Worm (Caenorhabditis elegans) whole organism, mixed stage, embryonic: ENCODE results near the gene unc-9.
A peak's percentile ranks its signal among the peaks of the same experiment; 100 is the strongest.

ENCODE experiments used
- M03D4.4 ChIP-seq: sonication (generic microtip); optimal IDR thresholded peaks from 2 replicates; lab custom pipeline; 2017; ENCODE audit warnings: mild to moderate bottlenecking, missing genetic modification characterization, missing compliant biosample characterization
- bed-3 ChIP-seq: fragments of 200-800 bp; sonication (Bioruptor generic); optimal IDR thresholded peaks from 3 replicates; lab custom pipeline; 2018; ENCODE audit warnings: mild to moderate bottlenecking, missing genetic modification characterization, moderate library complexity, missing compliant biosample characterization
- ceh-43 ChIP-seq: fragments of 200-800 bp; sonication (Bioruptor generic); optimal IDR thresholded peaks from 2 replicates; lab custom pipeline; 2018; ENCODE audit warnings: mild to moderate bottlenecking, missing genetic modification characterization, moderate library complexity, missing compliant biosample characterization
- ceh-83 ChIP-seq: fragments of 200-800 bp; sonication (Bioruptor generic); optimal IDR thresholded peaks from 2 replicates; lab custom pipeline; 2018; ENCODE audit warnings: mild to moderate bottlenecking, missing genetic modification characterization, missing compliant biosample characterization
- cnd-1 ChIP-seq: fragments of 200-800 bp; sonication (Bioruptor generic); optimal IDR thresholded peaks from 2 replicates; lab custom pipeline; 2018; ENCODE audit warnings: mild to moderate bottlenecking, missing genetic modification characterization, missing compliant biosample characterization
- drap-1 ChIP-seq: fragments of 200-800 bp; sonication (Bioruptor generic); optimal IDR thresholded peaks from 3 replicates; lab custom pipeline; 2018; ENCODE audit warnings: mild to moderate bottlenecking, missing genetic modification characterization, missing compliant biosample characterization
- elt-3 ChIP-seq: fragments of 150-350 bp; optimal IDR thresholded peaks from 2 replicates; lab custom pipeline; 2014; ENCODE audit warnings: missing biosample characterization, missing genetic modification characterization
- flh-1 ChIP-seq: fragments of 200-800 bp; sonication (Bioruptor generic); optimal IDR thresholded peaks from 2 replicates; lab custom pipeline; 2018; ENCODE audit warnings: mild to moderate bottlenecking, missing genetic modification characterization, moderate library complexity, missing compliant biosample characterization
- ham-2 ChIP-seq: fragments of 200-800 bp; sonication (Bioruptor generic); optimal IDR thresholded peaks from 2 replicates; lab custom pipeline; 2018; ENCODE audit warnings: mild to moderate bottlenecking, missing genetic modification characterization, missing compliant biosample characterization
- hlh-1 ChIP-seq: fragments of 150-350 bp; optimal IDR thresholded peaks from 2 replicates; lab custom pipeline; 2014; ENCODE audit warnings: missing biosample characterization, missing genetic modification reagents, missing genetic modification characterization
- lin-32 ChIP-seq: fragments of 200-800 bp; sonication (Bioruptor generic); optimal IDR thresholded peaks from 2 replicates; lab custom pipeline; 2018; ENCODE audit warnings: mild to moderate bottlenecking, missing genetic modification characterization, missing compliant biosample characterization
- lsy-2 ChIP-seq: fragments of 150-350 bp; optimal IDR thresholded peaks from 2 replicates; lab custom pipeline; 2014; ENCODE audit warnings: missing biosample characterization, missing genetic modification characterization
- mep-1 ChIP-seq: fragments of 150-350 bp; optimal IDR thresholded peaks from 2 replicates; lab custom pipeline; 2017; ENCODE audit warnings: missing biosample characterization, missing genetic modification reagents, missing genetic modification characterization, inconsistent platforms
- mls-2 ChIP-seq: sonication (generic microtip); optimal IDR thresholded peaks from 2 replicates; lab custom pipeline; 2016; ENCODE audit warnings: mild to moderate bottlenecking, missing genetic modification characterization, moderate library complexity, missing compliant biosample characterization
- nhr-2 ChIP-seq: fragments of 150-350 bp; optimal IDR thresholded peaks from 2 replicates; lab custom pipeline; 2014; ENCODE audit warnings: missing biosample characterization, missing genetic modification characterization
- nhr-237 ChIP-seq: fragments of 150-350 bp; optimal IDR thresholded peaks from 2 replicates; lab custom pipeline; 2014; ENCODE audit warnings: missing biosample characterization, missing genetic modification characterization
- sem-2 ChIP-seq: fragments of 200-800 bp; sonication (Bioruptor generic); optimal IDR thresholded peaks from 2 replicates; lab custom pipeline; 2018; ENCODE audit warnings: mild to moderate bottlenecking, missing genetic modification characterization, missing compliant biosample characterization
- tbx-8 ChIP-seq: fragments of 200-800 bp; sonication (Bioruptor generic); optimal IDR thresholded peaks from 2 replicates; lab custom pipeline; 2018; ENCODE audit warnings: mild to moderate bottlenecking, missing genetic modification characterization, moderate library complexity, missing compliant biosample characterization
- unc-120 ChIP-seq: sonication (generic microtip); optimal IDR thresholded peaks from 2 replicates; lab custom pipeline; 2017; ENCODE audit warnings: missing genetic modification characterization, missing compliant biosample characterization; ENCODE audit not compliant: poor library complexity, severe bottlenecking
- unc-39 ChIP-seq: fragments of 150-350 bp; optimal IDR thresholded peaks from 2 replicates; lab custom pipeline; 2014; ENCODE audit warnings: missing biosample characterization, missing genetic modification characterization
- zip-8 ChIP-seq: fragments of 150-350 bp; optimal IDR thresholded peaks from 2 replicates; lab custom pipeline; 2014; ENCODE audit warnings: missing biosample characterization, missing genetic modification characterization

unc-9 gene

ce11 chrX:13264550-13264949, 63.0 kb downstream of the unc-9 start:
- TF ChIP-seq M03D4.4 (tag; lab: Kevin White, UChicago), result no peak
- no peak for TF ChIP-seq nhr-2 (tag; lab: Kevin White, UChicago)
- no peak for TF ChIP-seq hlh-1 (tag; lab: Kevin White, UChicago)
- peak; percentile 56 for TF ChIP-seq sem-2
- TF ChIP-seq unc-39, result no peak
- peak; percentile 72 for TF ChIP-seq ham-2 (GFP tag; lab: Kevin White, UChicago)
- TF ChIP-seq zip-8 (tag; lab: Kevin White, UChicago), result no peak
- no peak for TF ChIP-seq tbx-8
- peak; percentile 66 for TF ChIP-seq cnd-1
- peak; percentile 66 for TF ChIP-seq ceh-43
- peak; percentile 80 for TF ChIP-seq lin-32 (GFP tag; lab: Kevin White, UChicago)
- TF ChIP-seq bed-3 (GFP tag; lab: Kevin White, UChicago), result peak; percentile 64
- TF ChIP-seq ceh-83 (GFP tag; lab: Kevin White, UChicago), result peak; percentile 73
- TF ChIP-seq nhr-237 (tag; lab: Kevin White, UChicago), result peak; percentile 43
- TF ChIP-seq flh-1 (GFP tag; lab: Kevin White, UChicago), result peak; percentile 16
- peak; percentile 42 for TF ChIP-seq mep-1
- TF ChIP-seq unc-120 (tag; lab: Kevin White, UChicago), result peak; percentile 66
- no peak for TF ChIP-seq elt-3 (tag; lab: Kevin White, UChicago)
- TF ChIP-seq mls-2 (tag; lab: Kevin White, UChicago), result peak; percentile 89
- peak; percentile 22 for TF ChIP-seq lsy-2 (tag; lab: Kevin White, UChicago)
- peak; percentile 86 for TF ChIP-seq drap-1 (GFP tag; lab: Kevin White, UChicago)
- TF ChIP-seq, all 35 proteins: peak for 14
